1 worm cellular context compared by ENCODE assay signal in the genomic region with DNA sequence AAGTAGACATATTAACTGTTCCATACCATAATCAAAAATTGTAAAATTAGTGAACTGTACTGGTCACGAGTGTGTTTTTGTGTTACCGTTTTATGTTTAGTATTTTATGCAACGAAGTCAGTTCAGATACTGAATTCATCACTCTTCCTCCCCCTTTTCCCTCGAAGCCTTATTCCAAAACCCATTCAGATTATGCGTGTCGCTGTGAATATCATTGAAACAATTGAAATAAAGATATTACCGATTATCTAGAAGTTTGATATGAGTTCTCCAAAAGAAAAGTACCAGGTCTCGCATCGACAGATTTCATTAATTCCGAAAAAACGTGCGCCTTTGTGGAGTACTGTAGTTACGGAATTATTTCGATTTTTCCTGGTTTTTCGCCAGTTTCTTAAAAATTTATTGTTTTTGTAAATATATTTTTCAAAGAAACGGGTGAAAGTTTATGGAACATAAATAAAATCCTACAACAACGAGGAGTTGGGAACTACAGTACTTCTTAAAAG.
A peak's percentile ranks its signal among the peaks of the same experiment; 100 is the strongest.
TF ChIP-seq lines count a peak whose summit lies in the region.

No protein-coding gene starts in this region.

TF ChIP-seq in whole organism, L4 larva, 104 proteins besides CTCF, POLR2A, EP300 and RAD21 (continued from another document):
- TF ChIP-seq ceh-62 (tag; optimal IDR thresholded peaks at IDR 0.05; lab: Kevin White, UChicago) (no peak), saeg-2 (GFP tag; IDR thresholded peaks at IDR 0.05; lab: Robert Waterston, UW) (no peak), hlh-30 (tag; optimal IDR thresholded peaks at IDR 0.05; lab: Kevin White, UChicago; ENCODE audit: insufficient read depth) (no peak), F44E2.7 (GFP tag; IDR thresholded peaks at IDR 0.05; lab: Robert Waterston, UW) (no peak), madf-9 (GFP tag; conservative IDR thresholded peaks at IDR 0.05; lab: Robert Waterston, UW) (no peak), D1046.2 (GFP tag; IDR thresholded peaks at IDR 0.05; lab: Robert Waterston, UW) (no peak), gei-8 (GFP tag; optimal IDR thresholded peaks at IDR 0.05; lab: Kevin White, UChicago) (no peak), aha-1 (tag; lab: Kevin White, UChicago) (peak; percentile 95), ZK337.2 (GFP tag; IDR thresholded peaks at IDR 0.05; lab: Robert Waterston, UW) (no peak), nhr-28 (tag; optimal IDR thresholded peaks at IDR 0.05; lab: Kevin White, UChicago) (no peak), Y5F2A.4 (GFP tag; optimal IDR thresholded peaks at IDR 0.05; lab: Kevin White, UChicago) (no peak), mes-2 (tag; optimal IDR thresholded peaks at IDR 0.05; lab: Kevin White, UChicago; ENCODE audit: poor library complexity, severe bottlenecking) (no peak), set-16 (GFP tag; IDR thresholded peaks at IDR 0.05; lab: Robert Waterston, UW) (no peak), lin-13 (GFP tag; optimal IDR thresholded peaks at IDR 0.05; lab: Kevin White, UChicago) (no peak), ceh-82 (tag; optimal IDR thresholded peaks at IDR 0.05; lab: Kevin White, UChicago) (no peak)
